Worm (Caenorhabditis elegans) whole organism, late embryonic: ENCODE measurements around the gene Y54G2A.50.

Experiments
- ama-1 ChIP-seq: fragments of 150-350 bp; optimal IDR thresholded peaks from 2 replicates; lab custom pipeline; 2014
- ceh-48 ChIP-seq: sonication (generic microtip); optimal IDR thresholded peaks from 2 replicates; lab custom pipeline; 2016; ENCODE audit warnings: missing genetic modification characterization, inconsistent platforms, missing compliant biosample characterization
- gmeb-2 ChIP-seq: sonication (generic microtip); optimal IDR thresholded peaks from 2 replicates; lab custom pipeline; 2016; ENCODE audit warnings: missing genetic modification characterization, inconsistent platforms, missing compliant biosample characterization
- pqm-1 ChIP-seq: sonication (generic microtip); optimal IDR thresholded peaks from 2 replicates; lab custom pipeline; 2016; ENCODE audit warnings: missing genetic modification characterization, missing compliant biosample characterization
- ztf-16 ChIP-seq: sonication (generic microtip); optimal IDR thresholded peaks from 2 replicates; lab custom pipeline; 2017; ENCODE audit warnings: missing genetic modification characterization, missing compliant biosample characterization

DNA sequence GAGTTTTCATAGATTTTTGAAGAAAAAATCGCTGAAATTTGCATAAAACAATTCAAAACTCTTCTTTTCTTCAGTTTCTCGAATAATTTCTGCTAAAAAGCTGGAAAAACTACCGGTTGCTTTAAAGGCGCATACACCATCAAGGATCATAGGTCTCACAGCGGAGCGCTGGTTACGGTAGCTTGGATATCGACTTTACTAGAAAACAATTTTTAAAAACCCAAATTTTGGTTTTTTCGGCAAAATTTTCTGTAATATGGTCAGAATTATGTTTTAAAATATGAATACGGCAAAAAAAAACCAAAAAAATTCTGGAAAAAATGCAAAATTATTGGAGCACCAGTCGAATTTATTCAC, 24.4 kb upstream of the Y54G2A.50 start:
- TF ChIP-seq ztf-16 (tag; lab: Kevin White, UChicago) (no peak), ama-1 (lab: Kevin White, UChicago) (no peak), gmeb-2 (tag; lab: Kevin White, UChicago) (no peak), ceh-48 (tag; lab: Kevin White, UChicago) (no peak), pqm-1 (tag; lab: Kevin White, UChicago) (no peak)
